Fruit fly (Drosophila melanogaster): Measurements from ENCODE around the gene CG15760.
A peak's percentile ranks its signal among the peaks of the same experiment; 100 is the strongest.

Gene CG15760

dm6 chrX:13669366-13669765 is at the start of gene CG15760:
TSS of gene CG15760 (plus strand) at chrX:13669699.
- TF ChIP-seq trem (tag; optimal IDR thresholded peaks at IDR 0.05) (peak; percentile 17), CG15269 (tag; optimal IDR thresholded peaks at IDR 0.05) (no peak), CG34376 (GFP tag; optimal IDR thresholded peaks at IDR 0.05) (peak; percentile 29), Med (GFP tag) (peak; percentile 71), E2f1 (GFP tag; IDR thresholded peaks at IDR 0.05) (no peak), CG13424 (tag; optimal IDR thresholded peaks at IDR 0.05) (peak; percentile 29), lmd (GFP tag; IDR thresholded peaks at IDR 0.05) (no peak), ken (GFP tag; IDR thresholded peaks at IDR 0.05) (no peak), lilli (GFP tag; optimal IDR thresholded peaks at IDR 0.05) (peak; percentile 22), ewg (GFP tag; optimal IDR thresholded peaks at IDR 0.05) (peak; percentile 92), CG2116 (GFP tag; optimal IDR thresholded peaks at IDR 0.05) (peak; percentile 29), CG12659 (GFP tag; optimal IDR thresholded peaks at IDR 0.05) (peak; percentile 1), row (GFP tag; IDR thresholded peaks at IDR 0.05) (peak; percentile 50), CG2120 (GFP tag; optimal IDR thresholded peaks at IDR 0.05) (peak; percentile 25), crp (GFP tag; optimal IDR thresholded peaks at IDR 0.05) (peak in 1 of 2 experiments; percentile 72), phol (tag; optimal IDR thresholded peaks at IDR 0.05) (peak; percentile 14), CG2875 (GFP tag; optimal IDR thresholded peaks at IDR 0.05) (no peak), CG1792 (GFP tag; optimal IDR thresholded peaks at IDR 0.05) (no peak), crc (GFP tag; optimal IDR thresholded peaks at IDR 0.05) (no peak), Fer1 (GFP tag; optimal IDR thresholded peaks at IDR 0.05) (peak; percentile 35), CG11723 (GFP tag; optimal IDR thresholded peaks at IDR 0.05) (no peak), fru (optimal IDR thresholded peaks at IDR 0.05) (no peak), fu2 (GFP tag; optimal IDR thresholded peaks at IDR 0.05) (no peak), CG15514 (GFP tag; optimal IDR thresholded peaks at IDR 0.05) (peak; percentile 72), Meics (GFP tag; optimal IDR thresholded peaks at IDR 0.05) (no peak), sens (GFP tag) (peak; percentile 83), CG9817 (tag; optimal IDR thresholded peaks at IDR 0.05) (peak; percentile 14), BEAF-32 (GFP tag; optimal IDR thresholded peaks at IDR 0.05) (peak; percentile 4), Sry-δ (GFP tag; optimal IDR thresholded peaks at IDR 0.05) (peak; percentile 5), E2f2 (GFP tag; IDR thresholded peaks at IDR 0.05) (0 out of 2 replicates have a peak, but pooled peaks have one; percentile 9), Dp (GFP tag; optimal IDR thresholded peaks at IDR 0.05) (peak; percentile 5), Ets97D (GFP tag; optimal IDR thresholded peaks at IDR 0.05) (peak; percentile 31), Rfx (GFP tag; IDR thresholded peaks at IDR 0.05) (0 out of 2 replicates have a peak, but pooled peaks have one; percentile 11), Antp (GFP tag; optimal IDR thresholded peaks at IDR 0.05) (peak; percentile 2), scrt (GFP tag; optimal IDR thresholded peaks at IDR 0.05) (peak; percentile 36), wdn (GFP tag; IDR thresholded peaks at IDR 0.05) (no peak), zen (tag; optimal IDR thresholded peaks at IDR 0.05) (no peak), CG2712 (tag; optimal IDR thresholded peaks at IDR 0.05) (peak; percentile 10), pzg (GFP tag; optimal IDR thresholded peaks at IDR 0.05) (peak; percentile 17)

- TF ChIP-seq Dip3 (GFP tag; optimal IDR thresholded peaks at IDR 0.05), result no peak
- no peak for TF ChIP-seq CG5245 (GFP tag; optimal IDR thresholded peaks at IDR 0.05)
- TF ChIP-seq Mrtf (GFP tag; IDR thresholded peaks at IDR 0.05), result no peak
- TF ChIP-seq CG9876 (GFP tag; optimal IDR thresholded peaks at IDR 0.05), result no peak
- TF ChIP-seq oc (tag; optimal IDR thresholded peaks at IDR 0.05), result no peak
- no peak for TF ChIP-seq Fer2 (tag; optimal IDR thresholded peaks at IDR 0.05)
- TF ChIP-seq cwo (GFP tag; optimal IDR thresholded peaks at IDR 0.05), result peak; percentile 70
- TF ChIP-seq Six4 (GFP tag; optimal IDR thresholded peaks at IDR 0.05), result no peak
- TF ChIP-seq CG12236 (GFP tag; optimal IDR thresholded peaks at IDR 0.05), result no peak
- no peak for TF ChIP-seq fru (optimal IDR thresholded peaks at IDR 0.05)
- TF ChIP-seq CG9797 (GFP tag; optimal IDR thresholded peaks at IDR 0.05), result peak; percentile 36
- TF ChIP-seq nerfin-1 (tag; optimal IDR thresholded peaks at IDR 0.05), result peak; percentile 5
- no peak for TF ChIP-seq CG8281 (tag; optimal IDR thresholded peaks at IDR 0.05)
Measured at dm6 chrX:13624334-13625079, 45.0 kb upstream of the CG15760 start, which contains the start of the genes CG2691 and NFAT. TSS of gene CG2691 (minus strand) at chrX:13624408. TSS of gene NFAT (plus strand) at chrX:13624745.
